Worm (Caenorhabditis elegans): Measurements from ENCODE around the gene Y47D7A.13.

Gene Y47D7A.13

DNA sequence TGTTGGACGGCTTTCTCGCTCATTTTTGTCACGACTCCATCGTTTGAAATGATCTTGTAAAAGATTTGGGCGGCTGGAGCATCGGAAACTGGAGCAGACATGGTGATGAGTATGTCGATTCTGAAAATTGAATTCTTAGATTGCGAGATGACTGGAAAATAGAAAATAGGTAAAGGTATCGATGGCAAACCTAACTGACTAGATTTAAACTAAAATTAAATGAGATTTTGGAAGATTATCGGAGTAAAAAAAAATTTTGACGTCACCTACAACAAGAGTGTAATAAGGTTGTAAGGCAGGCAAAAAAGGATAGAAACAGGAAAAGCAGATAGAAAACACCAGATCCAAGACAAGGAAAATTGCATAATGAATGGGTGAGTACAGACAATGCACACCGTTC, 14.3 kb downstream of the Y47D7A.13 start, which contains the start of gene skr-14:
Gene skr-14, minus strand, starts transcription at position 101 of the 400 bp plus-strand sequence.
- no peak for TF ChIP-seq tra-4 (tag; optimal IDR thresholded peaks at IDR 0.05)
- TF ChIP-seq ama-1 (optimal IDR thresholded peaks at IDR 0.05), result no peak
- no peak for TF ChIP-seq hmg-4 (GFP tag; optimal IDR thresholded peaks at IDR 0.05)
- TF ChIP-seq ceh-36 (tag; optimal IDR thresholded peaks at IDR 0.05), result no peak
- TF ChIP-seq tbx-37 (GFP tag; conservative IDR thresholded peaks at IDR 0.05), result no peak
- TF ChIP-seq scrt-1 (GFP tag; IDR thresholded peaks at IDR 0.05), result no peak
- no peak for TF ChIP-seq aly-1 (tag; optimal IDR thresholded peaks at IDR 0.05)
- TF ChIP-seq tbx-11 (GFP tag; IDR thresholded peaks at IDR 0.05), result no peak
- TF ChIP-seq B0310.2 (tag; optimal IDR thresholded peaks at IDR 0.05), result no peak
- no peak for TF ChIP-seq F13C5.2 (tag; optimal IDR thresholded peaks at IDR 0.05)
- TF ChIP-seq sea-1 (GFP tag; conservative IDR thresholded peaks at IDR 0.05), result no peak
- no peak for TF ChIP-seq hnd-1 (tag; optimal IDR thresholded peaks at IDR 0.05)
- TF ChIP-seq ets-7 (tag; optimal IDR thresholded peaks at IDR 0.05), result no peak
- TF ChIP-seq flt-1 (GFP tag; IDR thresholded peaks at IDR 0.05), result no peak
- TF ChIP-seq pes-1 (GFP tag; IDR thresholded peaks at IDR 0.05), result no peak

DNA sequence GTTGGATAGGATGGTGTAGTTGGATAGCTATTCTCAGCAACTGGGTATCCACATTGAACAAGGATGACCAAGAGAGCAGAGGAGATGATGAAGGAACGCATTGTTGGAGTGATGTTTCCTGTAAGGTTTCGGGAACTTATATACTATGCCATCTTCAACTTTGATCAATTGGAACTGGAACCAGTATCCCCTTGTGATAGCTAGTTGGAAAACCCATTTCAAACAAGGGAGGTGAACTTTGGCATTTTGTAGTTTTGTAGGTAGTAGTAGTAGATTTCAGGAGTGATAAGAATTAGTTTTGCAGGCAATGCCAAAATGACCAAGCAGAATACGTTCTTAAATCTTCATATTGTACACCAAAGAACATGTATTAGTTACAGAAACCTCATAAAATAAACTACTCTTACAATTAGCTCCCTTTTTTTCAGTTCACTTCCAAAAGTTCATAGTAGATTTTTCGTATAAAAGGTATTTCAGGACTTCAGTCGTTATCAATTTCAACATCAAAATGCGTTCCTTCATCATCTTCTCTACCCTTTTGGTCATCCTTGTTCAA, 15.9 kb downstream of the Y47D7A.13 start, which contains the start of the genes Y47D7A.7 and Y47D7A.2:
Gene Y47D7A.7, minus strand, starts transcription at position 101 of the 556 bp plus-strand sequence.
Gene Y47D7A.2, plus strand, starts transcription at position 506 of the 556 bp plus-strand sequence.
- TF ChIP-seq pes-1 (GFP tag; IDR thresholded peaks at IDR 0.05), result no peak
- TF ChIP-seq tra-4 (tag; optimal IDR thresholded peaks at IDR 0.05), result no peak
- TF ChIP-seq scrt-1 (GFP tag; IDR thresholded peaks at IDR 0.05), result no peak
- no peak for TF ChIP-seq ama-1 (optimal IDR thresholded peaks at IDR 0.05)
- TF ChIP-seq B0310.2 (tag; optimal IDR thresholded peaks at IDR 0.05), result no peak
- TF ChIP-seq tbx-37 (GFP tag; conservative IDR thresholded peaks at IDR 0.05), result no peak
- no peak for TF ChIP-seq sea-1 (GFP tag; conservative IDR thresholded peaks at IDR 0.05)
- no peak for TF ChIP-seq F13C5.2 (tag; optimal IDR thresholded peaks at IDR 0.05)
- TF ChIP-seq tbx-11 (GFP tag; IDR thresholded peaks at IDR 0.05), result no peak
- no peak for TF ChIP-seq ceh-36 (tag; optimal IDR thresholded peaks at IDR 0.05)
- TF ChIP-seq hnd-1 (tag; optimal IDR thresholded peaks at IDR 0.05), result no peak
- TF ChIP-seq hmg-4 (GFP tag; optimal IDR thresholded peaks at IDR 0.05), result no peak
- no peak for TF ChIP-seq aly-1 (tag; optimal IDR thresholded peaks at IDR 0.05)
- TF ChIP-seq ceh-13 (GFP tag; optimal IDR thresholded peaks at IDR 0.05), result no peak
- TF ChIP-seq ets-7 (tag; optimal IDR thresholded peaks at IDR 0.05), result no peak
- TF ChIP-seq flt-1 (GFP tag; IDR thresholded peaks at IDR 0.05), result no peak

DNA sequence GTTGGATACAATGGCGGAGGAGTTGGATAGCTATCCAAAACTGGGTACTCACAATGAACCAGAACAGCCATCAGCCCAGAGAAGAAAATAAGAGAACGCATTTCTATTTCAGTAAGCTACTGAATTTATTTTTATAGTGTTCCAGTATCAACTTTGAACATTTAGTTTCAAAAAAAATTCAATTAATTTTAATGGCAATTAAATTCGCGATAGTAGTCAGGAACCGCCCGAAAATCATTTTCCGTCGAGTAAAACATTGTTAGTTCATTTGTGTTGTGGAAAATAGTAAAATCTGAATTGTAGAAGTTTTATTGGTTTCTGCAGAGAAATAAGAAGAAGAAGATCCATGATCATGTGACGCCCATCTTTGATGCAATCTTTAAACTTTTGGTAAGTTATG, 17.6 kb downstream of the Y47D7A.13 start, which contains the start of gene Y47D7A.6:
Gene Y47D7A.6, minus strand, starts transcription at position 101 of the 400 bp plus-strand sequence.
- no peak for TF ChIP-seq ceh-36 (tag; optimal IDR thresholded peaks at IDR 0.05)
- no peak for TF ChIP-seq flt-1 (GFP tag; IDR thresholded peaks at IDR 0.05)

DNA sequence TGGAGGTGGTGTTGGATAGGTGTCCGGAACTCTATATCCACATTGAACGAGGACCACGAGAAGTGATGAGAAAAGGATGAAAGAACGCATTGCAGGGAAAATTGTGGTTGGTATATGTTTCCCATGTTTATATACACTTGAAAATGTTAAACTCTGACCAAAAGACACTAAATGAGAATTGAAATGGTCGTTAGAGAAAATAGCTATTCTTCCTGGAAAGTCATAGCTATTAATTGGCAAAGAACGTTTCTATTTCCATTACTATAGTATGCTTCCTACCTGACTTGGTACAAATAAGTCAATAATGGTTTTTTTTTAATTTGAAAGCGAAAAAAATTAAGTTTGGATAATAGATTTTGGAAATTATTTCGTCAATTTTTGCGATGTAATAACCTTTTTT, 19.0 kb downstream of the Y47D7A.13 start, which contains the start of gene Y47D7A.18:
Gene Y47D7A.18, minus strand, starts transcription at position 101 of the 400 bp plus-strand sequence.
- TF ChIP-seq ceh-13 (GFP tag; optimal IDR thresholded peaks at IDR 0.05) (no peak), pes-1 (GFP tag; IDR thresholded peaks at IDR 0.05) (no peak), tbx-37 (GFP tag; conservative IDR thresholded peaks at IDR 0.05) (no peak), tbx-11 (GFP tag; IDR thresholded peaks at IDR 0.05) (no peak), aly-1 (tag; optimal IDR thresholded peaks at IDR 0.05) (no peak), hnd-1 (tag; optimal IDR thresholded peaks at IDR 0.05) (no peak), F13C5.2 (tag; optimal IDR thresholded peaks at IDR 0.05) (no peak), B0310.2 (tag; optimal IDR thresholded peaks at IDR 0.05) (no peak), tra-4 (tag; optimal IDR thresholded peaks at IDR 0.05) (no peak), sea-1 (GFP tag; conservative IDR thresholded peaks at IDR 0.05) (no peak), hmg-4 (GFP tag; optimal IDR thresholded peaks at IDR 0.05) (no peak), ama-1 (optimal IDR thresholded peaks at IDR 0.05) (no peak), ceh-36 (tag; optimal IDR thresholded peaks at IDR 0.05) (no peak)

DNA sequence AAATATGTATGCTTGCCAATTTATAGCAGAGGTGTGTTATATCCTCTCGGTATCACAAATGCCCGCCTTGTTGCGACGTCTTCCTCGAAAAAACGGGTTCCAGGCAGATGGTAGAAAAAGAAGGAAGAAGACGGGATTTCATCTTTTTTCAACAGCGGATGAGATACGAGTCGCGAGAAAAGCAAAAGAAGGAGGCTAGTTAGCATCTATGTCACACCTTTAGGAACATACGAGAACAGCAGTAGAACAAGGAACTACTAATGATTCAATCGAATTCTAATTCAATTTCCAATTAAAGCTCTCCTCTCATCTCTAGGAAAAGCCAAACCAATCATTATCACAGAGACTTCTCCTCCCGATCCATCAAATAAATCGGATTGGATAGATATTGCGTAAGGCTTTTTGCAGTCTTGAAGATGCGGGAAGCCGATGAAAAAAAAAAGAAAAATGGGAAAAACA, 21.1 kb downstream of the Y47D7A.13 start, which contains the start of gene grl-5:
Gene grl-5, minus strand, starts transcription at position 51 of the 459 bp plus-strand sequence.
- TF ChIP-seq flt-1 (GFP tag; IDR thresholded peaks at IDR 0.05) (no peak), tra-4 (tag; optimal IDR thresholded peaks at IDR 0.05) (no peak), pes-1 (GFP tag; IDR thresholded peaks at IDR 0.05) (no peak), aly-1 (tag; optimal IDR thresholded peaks at IDR 0.05) (no peak), hmbx-1 (tag; optimal IDR thresholded peaks at IDR 0.05) (no peak), tbx-37 (GFP tag; conservative IDR thresholded peaks at IDR 0.05) (no peak), hnd-1 (tag; optimal IDR thresholded peaks at IDR 0.05) (no peak), F13C5.2 (tag; optimal IDR thresholded peaks at IDR 0.05) (no peak), hmg-4 (GFP tag; optimal IDR thresholded peaks at IDR 0.05) (no peak), tbx-11 (GFP tag; IDR thresholded peaks at IDR 0.05) (no peak), scrt-1 (GFP tag; IDR thresholded peaks at IDR 0.05) (no peak), ama-1 (optimal IDR thresholded peaks at IDR 0.05) (no peak), ceh-36 (tag; optimal IDR thresholded peaks at IDR 0.05) (no peak), sea-1 (GFP tag; conservative IDR thresholded peaks at IDR 0.05) (no peak), ceh-13 (GFP tag; optimal IDR thresholded peaks at IDR 0.05) (no peak), B0310.2 (tag; optimal IDR thresholded peaks at IDR 0.05) (no peak), ets-7 (tag; optimal IDR thresholded peaks at IDR 0.05) (no peak)

DNA sequence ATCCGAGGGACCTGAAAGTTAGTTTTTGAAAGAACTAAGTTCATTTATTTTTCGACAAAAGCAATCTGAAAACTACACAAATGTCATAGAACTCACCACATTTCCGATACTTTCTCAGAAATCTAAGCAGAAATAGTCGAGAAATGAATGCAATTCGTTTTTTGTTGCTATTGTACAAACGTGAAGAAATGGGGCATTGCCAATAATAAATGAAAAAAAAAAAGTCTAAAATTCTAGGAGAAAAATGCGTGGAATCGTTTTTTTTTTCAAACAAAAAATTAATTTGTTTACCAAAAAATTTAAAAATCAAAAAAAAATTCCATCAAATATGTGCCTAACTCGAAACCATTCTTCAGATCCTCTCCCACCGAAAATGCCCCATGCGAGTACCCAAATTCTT, 24.0 kb downstream of the Y47D7A.13 start, which contains the start of gene Y47D7A.17:
Gene Y47D7A.17, minus strand, starts transcription at position 101 of the 400 bp plus-strand sequence.
- TF ChIP-seq pes-1 (GFP tag; IDR thresholded peaks at IDR 0.05), result no peak
- no peak for TF ChIP-seq B0310.2 (tag; optimal IDR thresholded peaks at IDR 0.05)
- no peak for TF ChIP-seq scrt-1 (GFP tag; IDR thresholded peaks at IDR 0.05)
- TF ChIP-seq ets-7 (tag; optimal IDR thresholded peaks at IDR 0.05), result no peak
- TF ChIP-seq ceh-36 (tag; optimal IDR thresholded peaks at IDR 0.05), result no peak
- TF ChIP-seq tbx-37 (GFP tag; conservative IDR thresholded peaks at IDR 0.05), result no peak
- no peak for TF ChIP-seq sea-1 (GFP tag; conservative IDR thresholded peaks at IDR 0.05)

DNA sequence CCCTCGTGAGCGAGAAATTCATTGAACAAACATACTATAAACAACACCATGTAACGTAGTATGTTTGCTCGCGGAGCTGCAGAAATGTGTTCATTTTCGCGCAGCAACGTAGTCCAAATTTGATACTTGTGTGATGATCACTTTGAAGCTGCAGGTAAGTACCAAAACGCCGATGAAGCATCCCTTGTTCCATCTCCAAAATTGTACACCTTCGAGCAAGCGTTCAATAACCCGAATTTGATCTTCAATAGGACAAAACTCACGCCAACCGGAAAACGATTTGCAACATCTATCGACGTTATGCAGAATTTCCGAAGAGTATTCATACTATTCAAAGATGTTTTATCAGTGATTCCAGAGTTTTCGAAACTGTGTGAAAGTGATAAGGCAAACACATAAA, 25.1 kb downstream of the Y47D7A.13 start, which contains the start of gene Y47D7A.3:
Gene Y47D7A.3, plus strand, starts transcription at position 301 of the 400 bp plus-strand sequence.
- no peak for TF ChIP-seq ceh-13 (GFP tag; optimal IDR thresholded peaks at IDR 0.05)
- no peak for TF ChIP-seq F13C5.2 (tag; optimal IDR thresholded peaks at IDR 0.05)
- TF ChIP-seq tbx-37 (GFP tag; conservative IDR thresholded peaks at IDR 0.05), result no peak
- TF ChIP-seq flt-1 (GFP tag; IDR thresholded peaks at IDR 0.05), result no peak
- no peak for TF ChIP-seq tra-4 (tag; optimal IDR thresholded peaks at IDR 0.05)
- no peak for TF ChIP-seq pes-1 (GFP tag; IDR thresholded peaks at IDR 0.05)
- no peak for TF ChIP-seq hmbx-1 (tag; optimal IDR thresholded peaks at IDR 0.05)
- TF ChIP-seq aly-1 (tag; optimal IDR thresholded peaks at IDR 0.05), result no peak
- no peak for TF ChIP-seq ama-1 (optimal IDR thresholded peaks at IDR 0.05)
- TF ChIP-seq scrt-1 (GFP tag; IDR thresholded peaks at IDR 0.05), result no peak
- no peak for TF ChIP-seq hmg-4 (GFP tag; optimal IDR thresholded peaks at IDR 0.05)
- TF ChIP-seq tbx-11 (GFP tag; IDR thresholded peaks at IDR 0.05), result no peak
- TF ChIP-seq hnd-1 (tag; optimal IDR thresholded peaks at IDR 0.05), result no peak
- TF ChIP-seq ets-7 (tag; optimal IDR thresholded peaks at IDR 0.05), result no peak
- no peak for TF ChIP-seq sea-1 (GFP tag; conservative IDR thresholded peaks at IDR 0.05)
- TF ChIP-seq ceh-36 (tag; optimal IDR thresholded peaks at IDR 0.05), result no peak
